Fruit fly (Drosophila melanogaster): ENCODE data around the gene GstD2.

- TF ChIP-seq gl (tag; optimal IDR thresholded peaks at IDR 0.05) (no peak), CG34367 (tag; optimal IDR thresholded peaks at IDR 0.05) (no peak), Pif1A (GFP tag; optimal IDR thresholded peaks at IDR 0.05) (no peak), EcR (GFP tag; optimal IDR thresholded peaks at IDR 0.05) (peak; percentile 24), CG32121 (GFP tag; IDR thresholded peaks at IDR 0.05) (no peak), Ets98B (GFP tag; IDR thresholded peaks at IDR 0.05) (no peak), rn (GFP tag; IDR thresholded peaks at IDR 0.05) (no peak), CG9948 (tag; optimal IDR thresholded peaks at IDR 0.05) (no peak), CG17806 (tag; optimal IDR thresholded peaks at IDR 0.05) (no peak)
Observed at dm6 chr3R:12413274-12413958, 41.6 kb downstream of the GstD2 start, which contains the start of the genes Dip-C and pps.
